Worm (Caenorhabditis elegans) whole organism, L3 larva: ENCODE results near the gene F28C6.8.

Experiments
- R02D3.7 ChIP-seq: fragments of 150-350 bp; optimal IDR thresholded peaks from 2 replicates; lab custom pipeline; 2014; ENCODE audit warnings: missing biosample characterization, missing genetic modification characterization
- ZK546.5 ChIP-seq: sonication (generic microtip); optimal IDR thresholded peaks from 2 replicates; lab custom pipeline; 2017; ENCODE audit warnings: missing biosample characterization, missing genetic modification characterization
- ama-1 ChIP-seq: fragments of 150-350 bp; optimal IDR thresholded peaks from 2 replicates; lab custom pipeline; 2018
- ceh-82 ChIP-seq: fragments of 150-350 bp; optimal IDR thresholded peaks from 2 replicates; lab custom pipeline; 2014; ENCODE audit warnings: missing biosample characterization, missing genetic modification characterization
- elt-3 ChIP-seq, 3 experiments: fragments of 150-350 bp in 1 of 3; sonication (generic microtip) in 2 of 3; optimal IDR thresholded peaks; 2 replicates in 2 of 3; 4 replicates in 1 of 3; lab custom pipeline; 2014 to 2017; ENCODE audit warnings: missing biosample characterization in 3 of 3, missing genetic modification characterization in 3 of 3
- lin-15B ChIP-seq: fragments of 150-350 bp; optimal IDR thresholded peaks from 2 replicates; lab custom pipeline; 2014; ENCODE audit warnings: missing biosample characterization, missing genetic modification characterization
- lsy-12 ChIP-seq: sonication (generic microtip); optimal IDR thresholded peaks from 2 replicates; lab custom pipeline; 2016; ENCODE audit warnings: mild to moderate bottlenecking, missing genetic modification characterization, missing compliant biosample characterization
- nfya-1 ChIP-seq: sonication (generic microtip); optimal IDR thresholded peaks from 2 replicates; lab custom pipeline; 2017; ENCODE audit warnings: missing genetic modification characterization, mild to moderate bottlenecking, missing compliant biosample characterization, antibody characterized with exemption, moderate library complexity; ENCODE audit not compliant: insufficient read depth
- nhr-12 ChIP-seq: fragments of 150-350 bp; optimal IDR thresholded peaks from 2 replicates; lab custom pipeline; 2014; ENCODE audit warnings: missing biosample characterization, missing genetic modification characterization
- nhr-23 ChIP-seq: fragments of 150-350 bp; optimal IDR thresholded peaks from 2 replicates; lab custom pipeline; 2014; ENCODE audit warnings: missing biosample characterization, missing genetic modification reagents, missing genetic modification characterization
- pha-4 ChIP-seq: fragments of 150-350 bp; optimal IDR thresholded peaks from 2 replicates; lab custom pipeline; 2014; ENCODE audit warnings: missing biosample characterization, missing genetic modification reagents, missing genetic modification characterization
- unc-39 ChIP-seq: sonication (generic microtip); optimal IDR thresholded peaks from 4 replicates; lab custom pipeline; 2017; ENCODE audit warnings: missing biosample characterization, missing genetic modification characterization
- unc-62 ChIP-seq: fragments of 150-350 bp; sonication (generic microtip); optimal IDR thresholded peaks from 4 replicates; lab custom pipeline; 2014; ENCODE audit warnings: missing biosample characterization, missing genetic modification reagents, missing genetic modification characterization

- TF ChIP-seq ceh-82 (tag; lab: Kevin White, UChicago): no peak
- no peak for TF ChIP-seq ZK546.5 (tag; lab: Kevin White, UChicago)
- no peak for TF ChIP-seq nhr-23 (tag; lab: Kevin White, UChicago)
- no peak for TF ChIP-seq lin-15B
- TF ChIP-seq unc-62 (GFP tag; lab: Kevin White, UChicago): no peak
- no peak for TF ChIP-seq lsy-12 (tag; lab: Kevin White, UChicago)
- no peak for TF ChIP-seq elt-3 (tag; optimal IDR thresholded peaks at IDR 0.05; lab: Kevin White, UChicago)
- no peak for TF ChIP-seq pha-4 (tag; lab: Kevin White, UChicago)
- no peak for TF ChIP-seq R02D3.7 (tag; lab: Kevin White, UChicago)
- TF ChIP-seq nfya-1: no peak
- TF ChIP-seq ama-1 (lab: Kevin White, UChicago): no peak
- TF ChIP-seq unc-39 (tag; lab: Kevin White, UChicago): no peak
- no peak for TF ChIP-seq nhr-12
Measured at ce11 chrII:8616155-8616554, 9.5 kb downstream of the F28C6.8 start.
